Worm (Caenorhabditis elegans) whole organism, L3 larva: Measurements from ENCODE around the gene F45E4.5.
A peak's percentile ranks its signal among the peaks of the same experiment; 100 is the strongest.

Experiments used
- ZK546.5 ChIP-seq: sonication (generic microtip); optimal IDR thresholded peaks from 2 replicates; lab custom pipeline; 2017; ENCODE audit warnings: missing biosample characterization, missing genetic modification characterization
- aly-2 ChIP-seq: fragments of 150-350 bp; optimal IDR thresholded peaks from 2 replicates; lab custom pipeline; 2014; ENCODE audit warnings: missing biosample characterization, missing genetic modification characterization
- ama-1 ChIP-seq: fragments of 150-350 bp; optimal IDR thresholded peaks from 2 replicates; lab custom pipeline; 2018
- ceh-82 ChIP-seq: fragments of 150-350 bp; optimal IDR thresholded peaks from 2 replicates; lab custom pipeline; 2014; ENCODE audit warnings: missing biosample characterization, missing genetic modification characterization
- daf-12 ChIP-seq: fragments of 150-350 bp; optimal IDR thresholded peaks from 2 replicates; lab custom pipeline; 2014; ENCODE audit warnings: missing biosample characterization, missing genetic modification reagents, missing genetic modification characterization
- elt-1 ChIP-seq: fragments of 150-350 bp; optimal IDR thresholded peaks from 2 replicates; lab custom pipeline; 2014; ENCODE audit warnings: missing biosample characterization, missing genetic modification characterization
- elt-2 ChIP-seq: sonication (generic microtip); optimal IDR thresholded peaks from 2 replicates; lab custom pipeline; 2016; ENCODE audit warnings: missing genetic modification reagents, mild to moderate bottlenecking, missing genetic modification characterization, missing compliant biosample characterization
- elt-3 ChIP-seq, 3 experiments: fragments of 150-350 bp in 1 of 3; sonication (generic microtip) in 2 of 3; optimal IDR thresholded peaks; 2 replicates in 2 of 3; 4 replicates in 1 of 3; lab custom pipeline; 2014 to 2017; ENCODE audit warnings: missing biosample characterization in 3 of 3, missing genetic modification characterization in 3 of 3
- fkh-10 ChIP-seq: sonication (generic microtip); optimal IDR thresholded peaks from 2 replicates; lab custom pipeline; 2017; ENCODE audit warnings: missing biosample characterization, missing genetic modification reagents, missing genetic modification characterization
- fkh-2 ChIP-seq: fragments of 150-350 bp; optimal IDR thresholded peaks from 2 replicates; lab custom pipeline; 2014; ENCODE audit warnings: missing biosample characterization, missing genetic modification reagents, missing genetic modification characterization
- fos-1 ChIP-seq: fragments of 150-350 bp; optimal IDR thresholded peaks from 2 replicates; lab custom pipeline; 2014; ENCODE audit warnings: missing biosample characterization, missing genetic modification characterization
- hmg-11 ChIP-seq: sonication (generic microtip); optimal IDR thresholded peaks from 2 replicates; lab custom pipeline; 2016; ENCODE audit warnings: missing genetic modification characterization, missing compliant biosample characterization
- jun-1 ChIP-seq: fragments of 150-350 bp; optimal IDR thresholded peaks from 2 replicates; lab custom pipeline; 2014; ENCODE audit warnings: missing biosample characterization, missing genetic modification reagents, missing genetic modification characterization
- lin-39 ChIP-seq: fragments of 150-350 bp; optimal IDR thresholded peaks from 2 replicates; lab custom pipeline; 2018; ENCODE audit warnings: missing biosample characterization, missing genetic modification reagents, missing genetic modification characterization
- lsy-12 ChIP-seq: sonication (generic microtip); optimal IDR thresholded peaks from 2 replicates; lab custom pipeline; 2016; ENCODE audit warnings: mild to moderate bottlenecking, missing genetic modification characterization, missing compliant biosample characterization
- mdl-1 ChIP-seq: fragments of 150-350 bp; optimal IDR thresholded peaks from 2 replicates; lab custom pipeline; 2014; ENCODE audit warnings: missing biosample characterization, missing genetic modification characterization
- mml-1 ChIP-seq: fragments of 150-350 bp; sonication (generic microtip); optimal IDR thresholded peaks from 3 replicates; lab custom pipeline; 2014; ENCODE audit warnings: missing biosample characterization, missing genetic modification characterization
- nfya-1 ChIP-seq: sonication (generic microtip); optimal IDR thresholded peaks from 2 replicates; lab custom pipeline; 2017; ENCODE audit warnings: missing genetic modification characterization, mild to moderate bottlenecking, missing compliant biosample characterization, antibody characterized with exemption, moderate library complexity; ENCODE audit not compliant: insufficient read depth
- nhr-11 ChIP-seq: fragments of 150-350 bp; optimal IDR thresholded peaks from 2 replicates; lab custom pipeline; 2014; ENCODE audit warnings: missing biosample characterization, missing genetic modification characterization
- nhr-23 ChIP-seq: fragments of 150-350 bp; optimal IDR thresholded peaks from 2 replicates; lab custom pipeline; 2014; ENCODE audit warnings: missing biosample characterization, missing genetic modification reagents, missing genetic modification characterization
- nhr-237 ChIP-seq: fragments of 150-350 bp; optimal IDR thresholded peaks from 2 replicates; lab custom pipeline; 2014; ENCODE audit warnings: missing biosample characterization, missing genetic modification characterization
- nhr-25 ChIP-seq: sonication (generic microtip); optimal IDR thresholded peaks from 2 replicates; lab custom pipeline; 2017; ENCODE audit warnings: missing biosample characterization, missing genetic modification characterization
- nhr-43 ChIP-seq: sonication (generic microtip); optimal IDR thresholded peaks from 2 replicates; lab custom pipeline; 2016; ENCODE audit warnings: mild to moderate bottlenecking, missing genetic modification characterization, missing compliant biosample characterization; ENCODE audit not compliant: poor library complexity, severe bottlenecking
- nhr-67 ChIP-seq: fragments of 150-350 bp; optimal IDR thresholded peaks from 2 replicates; lab custom pipeline; 2014; ENCODE audit warnings: missing biosample characterization, missing genetic modification characterization
- nhr-76 ChIP-seq: fragments of 150-350 bp; sonication (generic microtip); optimal IDR thresholded peaks from 5 replicates; lab custom pipeline; 2014; ENCODE audit warnings: missing biosample characterization, missing genetic modification characterization
- nhr-77 ChIP-seq: fragments of 150-350 bp; optimal IDR thresholded peaks from 2 replicates; lab custom pipeline; 2014; ENCODE audit warnings: missing biosample characterization, missing genetic modification characterization
- pqm-1 ChIP-seq: fragments of 150-350 bp; optimal IDR thresholded peaks from 2 replicates; lab custom pipeline; 2017; ENCODE audit warnings: missing biosample characterization, missing genetic modification characterization, inconsistent platforms
- snpc-4 ChIP-seq: fragments of 150-350 bp; optimal IDR thresholded peaks from 2 replicates; lab custom pipeline; 2014; ENCODE audit warnings: missing biosample characterization, missing genetic modification characterization
- tbx-2 ChIP-seq: sonication (generic microtip); optimal IDR thresholded peaks from 2 replicates; lab custom pipeline; 2016; ENCODE audit warnings: mild to moderate bottlenecking, missing genetic modification characterization, missing compliant biosample characterization
- unc-39 ChIP-seq: sonication (generic microtip); optimal IDR thresholded peaks from 4 replicates; lab custom pipeline; 2017; ENCODE audit warnings: missing biosample characterization, missing genetic modification characterization
- unc-62 ChIP-seq: fragments of 150-350 bp; sonication (generic microtip); optimal IDR thresholded peaks from 4 replicates; lab custom pipeline; 2014; ENCODE audit warnings: missing biosample characterization, missing genetic modification reagents, missing genetic modification characterization
- zag-1 ChIP-seq: fragments of 150-350 bp; optimal IDR thresholded peaks from 2 replicates; lab custom pipeline; 2014; ENCODE audit warnings: missing biosample characterization, missing genetic modification characterization
- ztf-11 ChIP-seq: fragments of 150-350 bp; optimal IDR thresholded peaks from 2 replicates; lab custom pipeline; 2014; ENCODE audit warnings: missing biosample characterization, missing genetic modification characterization
- ztf-4 ChIP-seq: fragments of 150-350 bp; optimal IDR thresholded peaks from 2 replicates; lab custom pipeline; 2014; ENCODE audit warnings: missing biosample characterization, missing genetic modification characterization

F45E4.5 gene

ce11 chrIV:7651120-7651519, 22.3 kb upstream of the F45E4.5 start, which contains the start of gene cima-1:
cima-1 (plus strand) TSS chrIV:7651459.
- TF ChIP-seq nhr-43 (tag; lab: Kevin White, UChicago): no peak
- TF ChIP-seq nhr-237 (tag; lab: Kevin White, UChicago): no peak
- no peak for TF ChIP-seq hmg-11
- peak; percentile 12 for TF ChIP-seq nhr-25 (tag; lab: Kevin White, UChicago)
- TF ChIP-seq nhr-23 (tag; lab: Kevin White, UChicago): peak; percentile 13
- TF ChIP-seq daf-12 (tag; lab: Kevin White, UChicago): no peak

DNA sequence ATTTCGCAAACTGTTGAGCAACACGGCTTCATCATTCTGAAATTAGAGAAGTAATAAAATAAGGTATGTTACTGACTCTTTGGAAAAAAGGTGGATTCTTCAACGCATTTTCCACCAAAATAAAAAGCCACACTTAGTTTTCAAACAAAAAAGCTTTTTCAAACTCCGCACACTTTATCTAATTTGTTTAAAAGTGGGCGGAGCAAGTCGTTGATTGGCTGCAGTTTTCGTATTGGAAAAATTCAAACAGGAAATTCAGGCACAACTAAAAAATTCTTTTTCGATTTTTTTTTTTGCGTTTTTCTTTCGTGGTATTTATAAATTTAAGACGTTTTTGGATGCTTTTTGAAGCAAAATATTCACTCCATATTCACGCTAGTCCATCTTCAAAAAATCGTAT, 21.6 kb upstream of the F45E4.5 start:
- TF ChIP-seq tbx-2 (tag; lab: Kevin White, UChicago) (no peak), nhr-77 (tag; lab: Kevin White, UChicago) (no peak), nhr-11 (tag; lab: Kevin White, UChicago) (no peak), nfya-1 (peak; percentile 69)
- TF ChIP-seq, all 47 proteins: peak for 1

- TF ChIP-seq nfya-1 (no peak), ztf-4 (tag; lab: Kevin White, UChicago) (no peak), tbx-2 (tag; lab: Kevin White, UChicago) (no peak)
Measured at ce11 chrIV:7646861-7647260, 18.0 kb upstream of the F45E4.5 start.

- TF ChIP-seq ztf-4 (tag; lab: Kevin White, UChicago) (no peak), ceh-82 (tag; lab: Kevin White, UChicago) (no peak), zag-1 (tag; lab: Kevin White, UChicago) (no peak), ZK546.5 (tag; lab: Kevin White, UChicago) (no peak), elt-3 (tag; optimal IDR thresholded peaks at IDR 0.05; lab: Kevin White, UChicago) (no peak), aly-2 (tag; lab: Kevin White, UChicago) (no peak), nhr-43 (tag; lab: Kevin White, UChicago) (no peak)
- TF ChIP-seq, all 47 proteins: peak for 0
Measured at ce11 chrIV:7646119-7646518, 17.3 kb upstream of the F45E4.5 start, which contains the start of gene hmg-5. hmg-5 (minus strand) TSS chrIV:7646219.

ce11 chrIV:7642971-7643370, 14.1 kb upstream of the F45E4.5 start, which contains the start of gene nlp-20:
nlp-20 (minus strand) TSS chrIV:7643071.
- TF ChIP-seq fkh-2 (no peak), lin-39 (tag; lab: Kevin White, UChicago) (no peak), mdl-1 (tag; lab: Kevin White, UChicago) (no peak), nfya-1 (no peak), pqm-1 (tag; lab: Kevin White, UChicago) (no peak), ztf-11 (no peak), nhr-43 (tag; lab: Kevin White, UChicago) (no peak), ZK546.5 (tag; lab: Kevin White, UChicago) (no peak), hmg-11 (no peak), fos-1 (tag; lab: Kevin White, UChicago) (no peak), nhr-11 (tag; lab: Kevin White, UChicago) (no peak), ceh-82 (tag; lab: Kevin White, UChicago) (no peak), snpc-4 (tag; lab: Kevin White, UChicago) (no peak), mml-1 (tag; lab: Kevin White, UChicago) (no peak), elt-1 (tag; lab: Kevin White, UChicago) (no peak), nhr-237 (tag; lab: Kevin White, UChicago) (no peak), ama-1 (lab: Kevin White, UChicago) (no peak), ztf-4 (tag; lab: Kevin White, UChicago) (no peak), jun-1 (tag; lab: Kevin White, UChicago) (no peak), fkh-10 (GFP tag; lab: Kevin White, UChicago) (no peak)

DNA sequence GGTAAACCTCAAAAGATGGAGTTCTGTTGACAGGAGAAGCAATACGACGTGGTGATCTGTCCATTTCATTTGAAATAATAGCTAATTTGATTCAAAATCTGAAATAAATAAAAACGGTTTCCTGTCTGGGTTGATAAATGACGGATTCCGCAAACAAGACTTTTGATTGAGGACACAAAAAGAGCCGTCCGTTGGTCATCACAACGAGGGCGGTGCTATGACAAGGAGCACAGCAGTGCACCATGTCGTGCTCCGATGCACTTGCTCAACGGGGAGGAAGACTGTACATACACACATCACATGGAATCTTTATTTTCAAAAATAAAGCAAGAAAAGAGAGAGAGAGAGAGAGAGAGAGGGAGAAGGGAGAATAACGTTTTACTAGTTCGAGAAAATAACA, 12.9 kb upstream of the F45E4.5 start, which contains the start of gene nep-16:
nep-16 (minus strand) TSS at position 101 of the 400 bp plus-strand sequence.
- TF ChIP-seq nhr-25 (tag; lab: Kevin White, UChicago): no peak
- no peak for TF ChIP-seq lsy-12
- no peak for TF ChIP-seq ztf-11
- no peak for TF ChIP-seq snpc-4 (tag; lab: Kevin White, UChicago)
- TF ChIP-seq fkh-10 (GFP tag; lab: Kevin White, UChicago): no peak
- TF ChIP-seq unc-62 (GFP tag; lab: Kevin White, UChicago): no peak
- no peak for TF ChIP-seq pqm-1 (tag; lab: Kevin White, UChicago)
- TF ChIP-seq nhr-76 (tag; lab: Kevin White, UChicago): no peak
- TF ChIP-seq nhr-77 (tag; lab: Kevin White, UChicago): no peak
- no peak for TF ChIP-seq jun-1 (tag; lab: Kevin White, UChicago)
- no peak for TF ChIP-seq unc-39
- no peak for TF ChIP-seq elt-1 (tag; lab: Kevin White, UChicago)
- no peak for TF ChIP-seq elt-3 (tag; optimal IDR thresholded peaks at IDR 0.05; lab: Kevin White, UChicago)
- TF ChIP-seq tbx-2 (tag; lab: Kevin White, UChicago): no peak
- no peak for TF ChIP-seq nhr-237 (tag; lab: Kevin White, UChicago)
- no peak for TF ChIP-seq ceh-82 (tag; lab: Kevin White, UChicago)
- TF ChIP-seq fkh-2: no peak
- TF ChIP-seq elt-2 (tag; lab: Kevin White, UChicago): no peak
- TF ChIP-seq nhr-67 (tag; lab: Kevin White, UChicago): no peak
